Worm (Caenorhabditis elegans): ENCODE data around the gene C48B4.9.

- TF ChIP-seq him-1 (tag; optimal IDR thresholded peaks at IDR 0.05) (no peak), W03F9.2 (tag; optimal IDR thresholded peaks at IDR 0.05) (no peak), dao-5 (tag; optimal IDR thresholded peaks at IDR 0.05) (no peak)
These were observed 49.0 kb upstream of the C48B4.9 start, which contains the start of gene bbs-4 for ce11 chrIII:9612097-9612496.
